Worm (Caenorhabditis elegans) whole organism, L4 larva: Measurements from ENCODE around the gene K07C5.13.

Source experiments
- F37D6.2 ChIP-seq: sonication (generic microtip); optimal IDR thresholded peaks from 2 replicates; lab custom pipeline; 2016; ENCODE audit warnings: mild to moderate bottlenecking, missing genetic modification characterization, missing compliant biosample characterization
- T20F7.1 ChIP-seq: fragments of 200-800 bp; sonication (Bioruptor generic); optimal IDR thresholded peaks from 2 replicates; lab custom pipeline; 2018; ENCODE audit warnings: mild to moderate bottlenecking, missing genetic modification characterization, missing compliant biosample characterization
- Y5F2A.4 ChIP-seq: fragments of 200-800 bp; sonication (Bioruptor generic); optimal IDR thresholded peaks from 2 replicates; lab custom pipeline; 2018; ENCODE audit warnings: mild to moderate bottlenecking, missing genetic modification characterization, missing compliant biosample characterization
- Y75B8A.6 ChIP-seq: fragments of 200-800 bp; sonication (Bioruptor generic); IDR thresholded peaks from 2 replicates; pipeline ENCODE4 v1.3.6; 2022; ENCODE audit warnings: missing genetic modification reagents, missing genetic modification characterization, missing compliant biosample characterization
- ZK337.2 ChIP-seq: fragments of 200-800 bp; sonication (Bioruptor generic); IDR thresholded peaks from 2 replicates; pipeline ENCODE4 v1.3.6; 2022; ENCODE audit warnings: missing genetic modification reagents, missing genetic modification characterization, missing compliant biosample characterization
- ZK546.5 ChIP-seq, 2 experiments: sonication (generic microtip); optimal IDR thresholded peaks; 2 replicates each; lab custom pipeline; 2017; ENCODE audit warnings: missing biosample characterization in 2 of 2, missing genetic modification characterization in 2 of 2
- aha-1 ChIP-seq: fragments of 150-350 bp; peaks from one replicate; lab custom pipeline; 2014; ENCODE audit warnings: missing biosample characterization, missing genetic modification characterization
- ceh-20 ChIP-seq: fragments of 200-800 bp; sonication (Bioruptor generic); IDR thresholded peaks from 2 replicates; pipeline ENCODE4 v1.3.6; 2022; ENCODE audit warnings: missing genetic modification reagents, missing genetic modification characterization, missing compliant biosample characterization
- ceh-62 ChIP-seq: sonication (generic microtip); optimal IDR thresholded peaks from 2 replicates; lab custom pipeline; 2017; ENCODE audit warnings: missing biosample characterization, missing genetic modification characterization
- ceh-82 ChIP-seq: sonication (generic microtip); optimal IDR thresholded peaks from 2 replicates; lab custom pipeline; 2017; ENCODE audit warnings: missing biosample characterization, missing genetic modification characterization
- ces-1 ChIP-seq: fragments of 150-350 bp; sonication (generic microtip); optimal IDR thresholded peaks from 4 replicates; lab custom pipeline; 2014; ENCODE audit warnings: missing biosample characterization, missing genetic modification reagents, missing genetic modification characterization
- cey-2 ChIP-seq: sonication (generic microtip); optimal IDR thresholded peaks from 3 replicates; lab custom pipeline; 2017; ENCODE audit warnings: missing genetic modification characterization, mild to moderate bottlenecking, missing compliant biosample characterization, antibody characterized with exemption, borderline replicate concordance; ENCODE audit not compliant: insufficient read depth
- dmd-8 ChIP-seq: fragments of 200-800 bp; sonication (Bioruptor generic); IDR thresholded peaks from 2 replicates; pipeline ENCODE4 v1.3.6; 2022; ENCODE audit warnings: missing genetic modification characterization, missing compliant biosample characterization
- dmd-9 ChIP-seq: fragments of 200-800 bp; sonication (Bioruptor generic); IDR thresholded peaks from 2 replicates; pipeline ENCODE4 v1.3.6; 2022; ENCODE audit warnings: missing genetic modification reagents, missing genetic modification characterization, missing compliant biosample characterization
- dve-1 ChIP-seq: sonication (generic microtip); optimal IDR thresholded peaks from 2 replicates; lab custom pipeline; 2017; ENCODE audit warnings: antibody characterized with exemption, mild to moderate bottlenecking, missing genetic modification characterization, missing compliant biosample characterization; ENCODE audit not compliant: insufficient read depth
- egl-43 ChIP-seq: fragments of 200-800 bp; sonication (Bioruptor generic); IDR thresholded peaks from 2 replicates; pipeline ENCODE4 v1.3.6; 2022; ENCODE audit warnings: missing genetic modification reagents, missing genetic modification characterization, missing compliant biosample characterization
- gei-8 ChIP-seq: fragments of 200-800 bp; sonication (Bioruptor generic); optimal IDR thresholded peaks from 2 replicates; lab custom pipeline; 2018; ENCODE audit warnings: mild to moderate bottlenecking, missing genetic modification characterization, missing compliant biosample characterization
- hif-1 ChIP-seq, 2 experiments: sonication (generic microtip); optimal IDR thresholded peaks; 2 replicates each; lab custom pipeline; 2016 to 2017; ENCODE audit warnings: missing compliant biosample characterization in 2 of 2, missing genetic modification characterization in 2 of 2, missing genetic modification reagents in 2 of 2, missing genotype in 2 of 2, mild to moderate bottlenecking in 1 of 2
- hlh-11 ChIP-seq: fragments of 200-800 bp; sonication (Bioruptor generic); optimal IDR thresholded peaks from 2 replicates; lab custom pipeline; 2018; ENCODE audit warnings: mild to moderate bottlenecking, missing genetic modification characterization, missing compliant biosample characterization
- hmg-1.1 ChIP-seq: fragments of 200-800 bp; sonication (Bioruptor generic); IDR thresholded peaks from 2 replicates; pipeline ENCODE4 v1.3.6; 2022; ENCODE audit warnings: missing genetic modification reagents, missing genetic modification characterization, missing compliant biosample characterization
- lin-13 ChIP-seq: fragments of 150-350 bp; optimal IDR thresholded peaks from 2 replicates; lab custom pipeline; 2014; ENCODE audit warnings: missing biosample characterization, missing genetic modification reagents, missing genetic modification characterization
- lin-15B ChIP-seq: fragments of 150-350 bp; sonication (generic microtip); optimal IDR thresholded peaks from 3 replicates; lab custom pipeline; 2014; ENCODE audit warnings: missing biosample characterization, missing genetic modification characterization
- lin-38 ChIP-seq: fragments of 200-800 bp; sonication (Bioruptor generic); IDR thresholded peaks from 2 replicates; pipeline ENCODE4 v1.3.6; 2022; ENCODE audit warnings: missing genetic modification reagents, missing genetic modification characterization, missing compliant biosample characterization
- mdt-29 ChIP-seq: fragments of 200-800 bp; sonication (Bioruptor generic); IDR thresholded peaks from 2 replicates; pipeline ENCODE4 v1.3.6; 2022; ENCODE audit warnings: missing genetic modification reagents, missing genetic modification characterization, missing compliant biosample characterization
- mes-2 ChIP-seq: sonication (generic microtip); optimal IDR thresholded peaks from 2 replicates; lab custom pipeline; 2016; ENCODE audit warnings: missing genotype, mild to moderate bottlenecking, missing genetic modification characterization, missing compliant biosample characterization; ENCODE audit not compliant: poor library complexity, severe bottlenecking
- nhr-102 ChIP-seq: sonication (generic microtip); optimal IDR thresholded peaks from 2 replicates; lab custom pipeline; 2016; ENCODE audit warnings: mild to moderate bottlenecking, missing genetic modification characterization, moderate library complexity, missing compliant biosample characterization
- nhr-41 ChIP-seq: fragments of 200-800 bp; sonication (Bioruptor generic); IDR thresholded peaks from 2 replicates; pipeline ENCODE4 v1.3.6; 2022; ENCODE audit warnings: missing genetic modification reagents, missing genetic modification characterization, missing compliant biosample characterization
- nhr-48 ChIP-seq: sonication (generic microtip); optimal IDR thresholded peaks from 2 replicates; lab custom pipeline; 2016; ENCODE audit warnings: mild to moderate bottlenecking, missing genetic modification characterization, missing compliant biosample characterization
- nhr-6 ChIP-seq: fragments of 150-350 bp; optimal IDR thresholded peaks from 2 replicates; lab custom pipeline; 2014; ENCODE audit warnings: missing biosample characterization, missing genetic modification characterization
- pha-4 ChIP-seq, 2 experiments: fragments of 150-350 bp in 1 of 2; fragments of 200-800 bp in 1 of 2; sonication (Bioruptor generic) in 1 of 2; IDR thresholded peaks in 1 of 2; optimal IDR thresholded peaks in 1 of 2; 2 replicates each; pipeline versions ENCODE4 v1.3.6 to Lab custom; 2014 to 2022; ENCODE audit warnings: missing genetic modification characterization in 2 of 2, missing genetic modification reagents in 2 of 2, missing biosample characterization in 1 of 2, missing compliant biosample characterization in 1 of 2
- rbr-2 ChIP-seq: sonication (generic microtip); optimal IDR thresholded peaks from 2 replicates; lab custom pipeline; 2016; ENCODE audit warnings: missing genotype, missing genetic modification characterization, missing compliant biosample characterization
- skn-1 ChIP-seq: fragments of 150-350 bp; optimal IDR thresholded peaks from 2 replicates; lab custom pipeline; 2014; ENCODE audit warnings: missing biosample characterization, missing genetic modification characterization
- snpc-4 ChIP-seq: fragments of 150-350 bp; optimal IDR thresholded peaks from 2 replicates; lab custom pipeline; 2014; ENCODE audit warnings: missing biosample characterization, missing genetic modification characterization
- tra-1 ChIP-seq: fragments of 200-800 bp; sonication (Bioruptor generic); IDR thresholded peaks from 2 replicates; pipeline ENCODE4 v1.3.6; 2022; ENCODE audit warnings: missing genetic modification reagents, missing genetic modification characterization, missing compliant biosample characterization
- unc-62 ChIP-seq, 3 experiments: fragments of 150-350 bp in 1 of 3; sonication (generic microtip); optimal IDR thresholded peaks in 2 of 3; peaks in 1 of 3; 1 replicate in 1 of 3; 2 replicates in 2 of 3; lab custom pipeline; 2014 to 2017; ENCODE audit warnings: missing biosample characterization in 3 of 3, missing genetic modification characterization in 3 of 3, missing genetic modification reagents in 3 of 3, missing genotype in 1 of 3
- zfp-3 ChIP-seq: fragments of 200-800 bp; sonication (Bioruptor generic); conservative IDR thresholded peaks from 2 replicates; pipeline ENCODE4 v1.3.6; 2022; ENCODE audit warnings: missing genetic modification reagents, missing genetic modification characterization, missing compliant biosample characterization

Gene K07C5.13

ce11 chrV:10313953-10314352, 27.9 kb upstream of the K07C5.13 start, which contains the start of gene gcy-6:
gcy-6 (minus strand) TSS chrV:10314053.
- TF ChIP-seq nhr-41 = no peak
- TF ChIP-seq ceh-62 (tag; lab: Kevin White, UChicago) = no peak
- no peak for TF ChIP-seq ceh-82
- TF ChIP-seq lin-15B (tag; lab: Kevin White, UChicago) = no peak
- no peak for TF ChIP-seq tra-1 (GFP tag; lab: Robert Waterston, UW)
- peak in 1 of 2 experiments; percentile 15 for TF ChIP-seq unc-62 (GFP tag; optimal IDR thresholded peaks at IDR 0.05 in 1 of 2; lab: Kevin White, UChicago)
- no peak for TF ChIP-seq unc-62 (tag; optimal IDR thresholded peaks at IDR 0.05; lab: Kevin White, UChicago)
- no peak for TF ChIP-seq lin-13 (GFP tag; lab: Kevin White, UChicago)
- no peak for TF ChIP-seq mes-2
- no peak for TF ChIP-seq pha-4 (GFP tag; IDR thresholded peaks at IDR 0.05; lab: Robert Waterston, UW)
- TF ChIP-seq pha-4 (tag; optimal IDR thresholded peaks at IDR 0.05; lab: Kevin White, UChicago) = no peak
- no peak for TF ChIP-seq rbr-2 (tag; lab: Kevin White, UChicago)
- no peak for TF ChIP-seq egl-43 (GFP tag; lab: Robert Waterston, UW)
- no peak for TF ChIP-seq ZK546.5 (tag; optimal IDR thresholded peaks at IDR 0.05; lab: Kevin White, UChicago)
- no peak for TF ChIP-seq nhr-48 (tag; lab: Kevin White, UChicago)
- TF ChIP-seq dmd-9 (GFP tag; lab: Robert Waterston, UW) = no peak
- TF ChIP-seq aha-1 = peak; percentile 85

ce11 chrV:10314371-10314770, 27.5 kb upstream of the K07C5.13 start, which contains the start of gene trx-2:
trx-2 (plus strand) TSS chrV:10314671.
- TF ChIP-seq lin-38 (GFP tag; lab: Robert Waterston, UW) = no peak
- TF ChIP-seq, all 104 proteins: peak for 0

DNA sequence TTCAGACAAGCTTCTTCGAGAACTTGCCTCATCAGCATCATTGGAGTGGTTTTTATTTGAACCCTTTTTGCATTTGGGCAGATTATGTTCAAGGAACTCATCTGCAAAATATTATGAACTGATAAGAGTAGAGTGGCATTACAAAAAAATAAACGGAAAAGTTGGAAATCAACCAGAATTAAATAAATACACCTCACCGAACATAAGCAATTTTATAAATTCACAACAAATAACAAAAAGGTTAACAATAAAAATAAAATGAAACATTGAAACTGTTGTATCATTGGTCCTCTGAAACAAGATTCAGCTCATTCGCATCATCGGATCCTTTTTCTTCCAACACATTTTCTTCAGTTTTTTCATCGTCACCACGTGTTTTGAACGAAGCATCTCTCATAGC, 24.6 kb upstream of the K07C5.13 start, which contains the start of gene asps-1:
Gene asps-1, minus strand, starts transcription at position 101 of the 400 bp plus-strand sequence.
- no peak for TF ChIP-seq hmg-1.1 (GFP tag; lab: Robert Waterston, UW)
- TF ChIP-seq aha-1 = peak; percentile 67

- TF ChIP-seq mdt-29 = no peak
- no peak for TF ChIP-seq nhr-102 (tag; lab: Kevin White, UChicago)
- TF ChIP-seq snpc-4 (tag; lab: Kevin White, UChicago) = no peak
- no peak for TF ChIP-seq dmd-8 (GFP tag; lab: Robert Waterston, UW)
- TF ChIP-seq F37D6.2 (tag; lab: Kevin White, UChicago) = no peak
- no peak for TF ChIP-seq Y5F2A.4
- no peak for TF ChIP-seq nhr-6 (tag; lab: Kevin White, UChicago)
- TF ChIP-seq ces-1 (GFP tag; lab: Kevin White, UChicago) = no peak
- no peak for TF ChIP-seq Y75B8A.6 (GFP tag; lab: Robert Waterston, UW)
- TF ChIP-seq hif-1 (tag; optimal IDR thresholded peaks at IDR 0.05; lab: Kevin White, UChicago) = no peak
- TF ChIP-seq skn-1 (tag; lab: Kevin White, UChicago) = no peak
- TF ChIP-seq T20F7.1 (GFP tag; lab: Kevin White, UChicago) = no peak
- no peak for TF ChIP-seq cey-2 (tag; lab: Kevin White, UChicago)
- no peak for TF ChIP-seq dve-1 (tag; lab: Kevin White, UChicago)
- TF ChIP-seq zfp-3 (GFP tag; lab: Robert Waterston, UW) = no peak
- TF ChIP-seq gei-8 = no peak
- no peak for TF ChIP-seq ZK337.2 (GFP tag; lab: Robert Waterston, UW)
- TF ChIP-seq ceh-20 = no peak
- TF ChIP-seq hlh-11 (tag; lab: Kevin White, UChicago) = no peak
Observed at ce11 chrV:10319434-10319833, 22.4 kb upstream of the K07C5.13 start, which contains the start of gene B0024.11. B0024.11 (minus strand) TSS chrV:10319534.
